Fruit fly (Drosophila melanogaster) whole organism, embryonic: Measurements from ENCODE around the gene CG10660.

ENCODE experiments used
- Adf1 ChIP-seq: fragments of 200-800 bp; sonication (Bioruptor generic); IDR thresholded peaks from 2 replicates; pipeline ENCODE4 v1.3.6; 2022; ENCODE audit warnings: missing biosample characterization, missing genetic modification characterization
- Blimp-1 ChIP-seq: fragments of 200-800 bp; sonication (Bioruptor generic); optimal IDR thresholded peaks from 3 replicates; lab custom pipeline; 2018; ENCODE audit warnings: missing biosample characterization, missing genetic modification characterization, mild to moderate bottlenecking, moderate library complexity, missing genetic modification reagents
- CG10654 ChIP-seq: fragments of 200-800 bp; sonication (Bioruptor generic); optimal IDR thresholded peaks from 2 replicates; lab custom pipeline; 2016; ENCODE audit warnings: missing biosample characterization, missing genetic modification characterization
- CG11093 ChIP-seq: fragments of 200-800 bp; sonication (Bioruptor generic); IDR thresholded peaks from 3 replicates; pipeline ENCODE4 v1.3.6; 2022; ENCODE audit warnings: missing biosample characterization, missing genetic modification characterization
- CG11560 ChIP-seq: fragments of 200-800 bp; sonication (Bioruptor generic); IDR thresholded peaks from 3 replicates; pipeline ENCODE4 v1.3.6; 2022; ENCODE audit warnings: missing biosample characterization, missing genetic modification characterization
- CG11695 ChIP-seq: fragments of 200-800 bp; sonication (Bioruptor generic); IDR thresholded peaks from 3 replicates; pipeline ENCODE4 v1.3.6; 2022; ENCODE audit warnings: missing biosample characterization, missing genetic modification characterization
- CG12071 ChIP-seq: fragments of 200-800 bp; sonication (Bioruptor generic); optimal IDR thresholded peaks from 3 replicates; lab custom pipeline; 2018; ENCODE audit warnings: missing biosample characterization, mild to moderate bottlenecking, missing genetic modification characterization
- CG14441 ChIP-seq: fragments of 200-800 bp; sonication (Bioruptor generic); IDR thresholded peaks from 2 replicates; pipeline ENCODE4 v1.3.6; 2022; ENCODE audit warnings: missing biosample characterization, missing genetic modification characterization
- CG14667 ChIP-seq: fragments of 200-800 bp; sonication (Bioruptor generic); IDR thresholded peaks from 2 replicates; pipeline ENCODE4 v1.3.6; 2022; ENCODE audit warnings: missing biosample characterization, missing genetic modification characterization
- CG15601 ChIP-seq: fragments of 200-800 bp; sonication (Bioruptor generic); optimal IDR thresholded peaks from 3 replicates; lab custom pipeline; 2019; ENCODE audit warnings: missing biosample characterization, mild to moderate bottlenecking, missing genetic modification characterization, moderate library complexity
- CG30403 ChIP-seq: fragments of 200-800 bp; sonication (Bioruptor generic); optimal IDR thresholded peaks from 3 replicates; lab custom pipeline; 2016; ENCODE audit warnings: missing biosample characterization, missing genetic modification characterization
- CG31365 ChIP-seq: fragments of 200-800 bp; sonication (Bioruptor generic); optimal IDR thresholded peaks from 2 replicates; lab custom pipeline; 2018; ENCODE audit warnings: missing biosample characterization, mild to moderate bottlenecking, missing genetic modification characterization
- CG32532 ChIP-seq: fragments of 200-800 bp; sonication (Bioruptor generic); IDR thresholded peaks from 2 replicates; pipeline ENCODE4 v1.3.6; 2022; ENCODE audit warnings: missing biosample characterization, missing genetic modification characterization
- CG3407 ChIP-seq: fragments of 200-800 bp; sonication (Bioruptor generic); optimal IDR thresholded peaks from 2 replicates; lab custom pipeline; 2018; ENCODE audit warnings: missing biosample characterization, mild to moderate bottlenecking, missing genetic modification characterization
- CG4360 ChIP-seq: fragments of 200-800 bp; sonication (Bioruptor generic); IDR thresholded peaks from 2 replicates; pipeline ENCODE4 v1.3.6; 2022; ENCODE audit warnings: missing biosample characterization, missing genetic modification characterization
- CG43689 ChIP-seq: fragments of 200-800 bp; sonication (Bioruptor generic); IDR thresholded peaks from 2 replicates; pipeline ENCODE4 v1.3.6; 2022; ENCODE audit warnings: missing biosample characterization, missing genetic modification characterization
- CG4404 ChIP-seq: fragments of 200-800 bp; sonication (Bioruptor generic); IDR thresholded peaks from 2 replicates; pipeline ENCODE4 v1.3.6; 2022; ENCODE audit warnings: missing biosample characterization, missing genetic modification characterization
- CG5953 ChIP-seq: fragments of 200-800 bp; sonication (Bioruptor generic); IDR thresholded peaks from 2 replicates; pipeline ENCODE4 v1.3.6; 2022; ENCODE audit warnings: missing biosample characterization, missing genetic modification characterization
- CG9437 ChIP-seq: fragments of 200-800 bp; sonication (Bioruptor generic); optimal IDR thresholded peaks from 2 replicates; lab custom pipeline; 2018; ENCODE audit warnings: missing biosample characterization, mild to moderate bottlenecking, missing genetic modification characterization
- CG9797 ChIP-seq: fragments of 200-800 bp; sonication (Bioruptor generic); optimal IDR thresholded peaks from 3 replicates; lab custom pipeline; 2018; ENCODE audit warnings: missing biosample characterization, mild to moderate bottlenecking, missing genetic modification characterization
- Chrac-16 ChIP-seq: fragments of 200-800 bp; sonication (Bioruptor generic); optimal IDR thresholded peaks from 3 replicates; lab custom pipeline; 2016; ENCODE audit warnings: missing biosample characterization, missing genetic modification characterization
- Gsc ChIP-seq: fragments of 200-800 bp; sonication (Bioruptor generic); IDR thresholded peaks from 2 replicates; pipeline ENCODE4 v1.3.6; 2022; ENCODE audit warnings: missing biosample characterization, missing genetic modification characterization
- HLH54F ChIP-seq: fragments of 200-800 bp; sonication (Bioruptor generic); optimal IDR thresholded peaks from 3 replicates; lab custom pipeline; 2016; ENCODE audit warnings: missing biosample characterization, missing genetic modification characterization
- Lhr ChIP-seq: fragments of 200-800 bp; sonication (Bioruptor generic); optimal IDR thresholded peaks from 3 replicates; lab custom pipeline; 2017; ENCODE audit warnings: mild to moderate bottlenecking, missing biosample characterization, missing genetic modification reagents, missing genetic modification characterization
- MBD-R2 ChIP-seq: fragments of 200-800 bp; sonication (Bioruptor generic); IDR thresholded peaks from 2 replicates; pipeline ENCODE4 v1.3.6; 2022; ENCODE audit warnings: missing biosample characterization, missing genetic modification characterization
- Mrtf ChIP-seq: fragments of 200-800 bp; sonication (Bioruptor generic); IDR thresholded peaks from 3 replicates; pipeline ENCODE4 v1.3.6; 2022; ENCODE audit warnings: missing biosample characterization, missing genetic modification characterization
- Nf-YC ChIP-seq: fragments of 200-800 bp; optimal IDR thresholded peaks from 3 replicates; lab custom pipeline; 2019; ENCODE audit warnings: missing biosample characterization, mild to moderate bottlenecking, missing genetic modification characterization, moderate library complexity
- Poxn ChIP-seq: fragments of 200-800 bp; sonication (Bioruptor generic); IDR thresholded peaks from 2 replicates; pipeline ENCODE4 v1.3.6; 2022; ENCODE audit warnings: missing biosample characterization, missing genetic modification characterization
- Usf ChIP-seq: fragments of 200-800 bp; sonication (Bioruptor generic); optimal IDR thresholded peaks from 2 replicates; lab custom pipeline; 2017; ENCODE audit warnings: missing genotype, missing biosample characterization, missing genetic modification characterization
- Xbp1 ChIP-seq: fragments of 200-800 bp; sonication (Bioruptor generic); optimal IDR thresholded peaks from 3 replicates; lab custom pipeline; 2016; ENCODE audit warnings: missing biosample characterization, mild to moderate bottlenecking, missing genetic modification characterization
- ac ChIP-seq: fragments of 200-800 bp; sonication (Bioruptor generic); optimal IDR thresholded peaks from 3 replicates; lab custom pipeline; 2017; ENCODE audit warnings: missing biosample characterization, mild to moderate bottlenecking, missing genetic modification characterization
- ap ChIP-seq: fragments of 200-800 bp; sonication (Bioruptor generic); IDR thresholded peaks from 2 replicates; pipeline ENCODE4 v1.3.6; 2022; ENCODE audit warnings: missing biosample characterization, missing genetic modification characterization
- ase ChIP-seq: fragments of 200-800 bp; sonication (Bioruptor generic); IDR thresholded peaks from 3 replicates; pipeline ENCODE4 v1.3.6; 2022; ENCODE audit warnings: missing biosample characterization, missing genetic modification characterization
- ci ChIP-seq: fragments of 200-800 bp; sonication (Bioruptor generic); IDR thresholded peaks from 3 replicates; pipeline ENCODE4 v1.3.6; 2022; ENCODE audit warnings: missing biosample characterization, missing genetic modification characterization
- dan ChIP-seq: fragments of 200-800 bp; sonication (Bioruptor generic); IDR thresholded peaks from 2 replicates; pipeline ENCODE4 v1.3.6; 2022; ENCODE audit warnings: missing biosample characterization, missing genetic modification characterization
- danr ChIP-seq: fragments of 200-800 bp; sonication (Bioruptor generic); IDR thresholded peaks from 2 replicates; pipeline ENCODE4 v1.3.6; 2022; ENCODE audit warnings: missing biosample characterization, missing genetic modification characterization
- esg ChIP-seq: fragments of 200-800 bp; sonication (Bioruptor generic); conservative IDR thresholded peaks from 2 replicates; pipeline ENCODE4 v1.3.6; 2022; ENCODE audit warnings: missing biosample characterization, missing genetic modification characterization
- fd96Cb ChIP-seq: fragments of 200-800 bp; sonication (Bioruptor generic); optimal IDR thresholded peaks from 2 replicates; lab custom pipeline; 2018; ENCODE audit warnings: missing biosample characterization, mild to moderate bottlenecking, missing genetic modification characterization, moderate library complexity
- klu ChIP-seq: fragments of 200-800 bp; sonication (Bioruptor generic); IDR thresholded peaks from 2 replicates; pipeline ENCODE4 v1.3.6; 2022; ENCODE audit warnings: missing biosample characterization, missing genetic modification characterization
- otp ChIP-seq: fragments of 200-800 bp; sonication (Bioruptor generic); IDR thresholded peaks from 3 replicates; pipeline ENCODE4, ENCODE4 v1.3.6; 2022; ENCODE audit warnings: missing biosample characterization, missing genetic modification characterization
- pan ChIP-seq, 4 experiments: fragments of >200 bp in 3 of 4; fragments of 200-800 bp in 1 of 4; sonication (Bioruptor generic) in 1 of 4; optimal IDR thresholded peaks in 3 of 4; IDR thresholded peaks in 1 of 4; 2 replicates each; pipeline versions ENCODE4 v1.3.6 to Lab custom; 2017 to 2022; ENCODE audit warnings: missing biosample characterization in 2 of 4, missing genetic modification characterization in 2 of 4, mixed read lengths in 1 of 4
- pros ChIP-seq: fragments of 200-800 bp; sonication (Bioruptor generic); optimal IDR thresholded peaks from 3 replicates; lab custom pipeline; 2019; ENCODE audit warnings: missing biosample characterization, mild to moderate bottlenecking, missing genetic modification characterization, moderate library complexity
- pum ChIP-seq: fragments of 200-800 bp; sonication (Bioruptor generic); optimal IDR thresholded peaks from 2 replicates; lab custom pipeline; 2016; ENCODE audit warnings: missing biosample characterization, missing genetic modification characterization
- ranshi ChIP-seq: fragments of 200-800 bp; sonication (Bioruptor generic); IDR thresholded peaks from 2 replicates; pipeline ENCODE4 v1.3.6; 2022; ENCODE audit warnings: missing biosample characterization, missing genetic modification characterization
- ro ChIP-seq: fragments of 200-800 bp; sonication (Bioruptor generic); IDR thresholded peaks from 2 replicates; pipeline ENCODE4 v1.3.6; 2022; ENCODE audit warnings: missing biosample characterization, missing genetic modification characterization
- row ChIP-seq: fragments of 200-800 bp; sonication (Bioruptor generic); IDR thresholded peaks from 3 replicates; pipeline ENCODE4 v1.3.6; 2022; ENCODE audit warnings: missing biosample characterization, missing genetic modification characterization
- sob ChIP-seq: fragments of 200-800 bp; sonication (Bioruptor generic); IDR thresholded peaks from 2 replicates; pipeline ENCODE4 v1.3.6; 2022; ENCODE audit warnings: missing biosample characterization, missing genetic modification characterization
- sqz ChIP-seq: fragments of 200-800 bp; sonication (Bioruptor generic); optimal IDR thresholded peaks from 3 replicates; lab custom pipeline; 2018; ENCODE audit warnings: missing biosample characterization, mild to moderate bottlenecking, missing genetic modification characterization
- toy ChIP-seq: fragments of 200-800 bp; sonication (Bioruptor generic); IDR thresholded peaks from 2 replicates; pipeline ENCODE4 v1.3.6; 2022; ENCODE audit warnings: missing biosample characterization, missing genetic modification characterization
- twi ChIP-seq: fragments of 200-800 bp; optimal IDR thresholded peaks from 2 replicates; lab custom pipeline; 2019; ENCODE audit warnings: missing biosample characterization, mild to moderate bottlenecking, missing genetic modification characterization, moderate library complexity
- yki ChIP-seq: fragments of >200 bp; optimal IDR thresholded peaks from 3 replicates; lab custom pipeline; 2018

CG10660 gene

dm6 chr3L:12533392-12534070, 43.1 kb upstream of the CG10660 start, which contains the start of the genes Tsf2 and CG34242 (continued):
- TF ChIP-seq pros (GFP tag; lab: Kevin White, UChicago) = no peak
- peak; percentile 89 for TF ChIP-seq CG11695 (GFP tag; lab: Robert Waterston, UW)
- TF ChIP-seq fd96Cb (tag; lab: Kevin White, UChicago) = peak; percentile 92
- no peak for TF ChIP-seq Xbp1 (GFP tag; lab: Kevin White, UChicago)
- peak; percentile 63 for TF ChIP-seq CG4360 (GFP tag; lab: Robert Waterston, UW)
- peak; percentile 78 for TF ChIP-seq CG4404 (GFP tag; lab: Robert Waterston, UW)
- TF ChIP-seq CG3407 (GFP tag; lab: Kevin White, UChicago) = peak; percentile 11
- TF ChIP-seq CG5953 = peak; percentile 90
- TF ChIP-seq CG11093 (GFP tag; lab: Robert Waterston, UW) = peak; percentile 75; the same call in 2 of the 3 replicates
- peak; percentile 94 for TF ChIP-seq sob
- TF ChIP-seq HLH54F (GFP tag; lab: Kevin White, UChicago) = no peak
- peak; percentile 78 for TF ChIP-seq danr (GFP tag; lab: Robert Waterston, UW)
- peak; percentile 25 for TF ChIP-seq twi
- peak; percentile 87; the same call in 2 of the 3 replicates for TF ChIP-seq Mrtf
- peak; percentile 84 for TF ChIP-seq dan
- peak; percentile 31; the same call in 1 of the 2 replicates for TF ChIP-seq Poxn (GFP tag; lab: Robert Waterston, UW)
- peak; percentile 72; the same call in 1 of the 3 replicates for TF ChIP-seq otp (GFP tag; lab: Robert Waterston, UW)
- TF ChIP-seq Lhr (GFP tag; lab: Kevin White, UChicago) = peak; percentile 31
- TF ChIP-seq CG30403 (GFP tag; lab: Kevin White, UChicago) = peak; percentile 53
- TF ChIP-seq toy = peak; percentile 88
- no peak for TF ChIP-seq pan (optimal IDR thresholded peaks at IDR 0.05; lab: Kevin White, UChicago)
- peak in 1 of 2 experiments; percentile 96 for TF ChIP-seq pan (GFP tag; optimal IDR thresholded peaks at IDR 0.05 in 1 of 2, IDR thresholded peaks at IDR 0.05 in 1 of 2)
- TF ChIP-seq CG14441 (GFP tag; lab: Robert Waterston, UW) = peak; percentile 92
- peak; percentile 87 for TF ChIP-seq CG11560 (tag; lab: Robert Waterston, UW)
- peak; percentile 84 for TF ChIP-seq row (GFP tag; lab: Robert Waterston, UW)
- TF ChIP-seq ci (GFP tag; lab: Robert Waterston, UW) = no peak
- TF ChIP-seq Usf (GFP tag; lab: Kevin White, UChicago) = no peak
- TF ChIP-seq CG10654 (GFP tag; lab: Kevin White, UChicago) = peak; percentile 81
- peak; percentile 95 for TF ChIP-seq ranshi
- TF ChIP-seq Adf1 (GFP tag; lab: Robert Waterston, UW) = no peak
- peak; percentile 81 for TF ChIP-seq CG9797 (GFP tag; lab: Kevin White, UChicago)
- TF ChIP-seq ac (GFP tag; lab: Kevin White, UChicago) = no peak
- peak; percentile 83 for TF ChIP-seq klu
- TF ChIP-seq CG32532 = peak; percentile 93
- TF ChIP-seq ap = peak; percentile 94
- peak; percentile 97 for TF ChIP-seq CG14667 (GFP tag; lab: Robert Waterston, UW)
- peak; percentile 72 for TF ChIP-seq Blimp-1 (GFP tag; lab: Kevin White, UChicago)
- no peak for TF ChIP-seq sqz (GFP tag; lab: Kevin White, UChicago)
- no peak for TF ChIP-seq Chrac-16 (GFP tag; lab: Kevin White, UChicago)
- TF ChIP-seq CG9437 (GFP tag; lab: Kevin White, UChicago) = peak; percentile 34
- TF ChIP-seq CG15601 (tag; lab: Kevin White, UChicago) = peak; percentile 22
- peak; percentile 55 for TF ChIP-seq Nf-YC (tag; lab: Kevin White, UChicago)
- TF ChIP-seq CG12071 = no peak
- TF ChIP-seq CG31365 = peak; percentile 16
- peak; percentile 91 for TF ChIP-seq MBD-R2 (GFP tag; lab: Robert Waterston, UW)
- no peak for TF ChIP-seq pum (GFP tag; lab: Kevin White, UChicago)
- TF ChIP-seq ase (GFP tag; lab: Robert Waterston, UW) = peak; percentile 94
- peak; percentile 97 for TF ChIP-seq esg (GFP tag; lab: Robert Waterston, UW)
- TF ChIP-seq CG43689 = no peak
- TF ChIP-seq ro (GFP tag; lab: Robert Waterston, UW) = peak; percentile 89
- no peak for TF ChIP-seq yki (lab: Kevin White, UChicago)
- TF ChIP-seq Gsc = peak; percentile 63; the same call in 1 of the 2 replicates
